Worm (Caenorhabditis elegans) whole organism, L4/young adult: ENCODE data around the gene R05C11.4.
"Not testable (repeated sequence)": the region's sequence is repeated elsewhere in the genome, so short reads cannot be mapped to it uniquely, and the experiment has no call there.

Source experiments
- W03F9.2 ChIP-seq: fragments of 150-350 bp; optimal IDR thresholded peaks from 2 replicates; lab custom pipeline; 2014; ENCODE audit warnings: missing biosample characterization, missing genetic modification characterization
- dao-5 ChIP-seq: sonication (generic microtip); optimal IDR thresholded peaks from 2 replicates; lab custom pipeline; 2016; ENCODE audit warnings: missing genotype, missing genetic modification characterization, moderate library complexity, missing compliant biosample characterization
- him-1 ChIP-seq: sonication (generic microtip); optimal IDR thresholded peaks from 2 replicates; lab custom pipeline; 2016; ENCODE audit warnings: missing genotype, missing genetic modification reagents, missing genetic modification characterization, missing compliant biosample characterization

The R05C11.4 gene

ce11 chrIV:2051195-2051594, at the start of gene R05C11.4:
Gene R05C11.4 (plus strand): TSS chrIV:2051495.
- TF ChIP-seq him-1; W03F9.2 (tag; lab: Kevin White, UChicago); dao-5 (tag; lab: Kevin White, UChicago): not testable (repeated sequence)

ce11 chrIV:2002290-2002689, 49.0 kb upstream of the R05C11.4 start:
- TF ChIP-seq W03F9.2 (tag; lab: Kevin White, UChicago) (no peak), him-1 (no peak), dao-5 (tag; lab: Kevin White, UChicago) (no peak)

ce11 chrIV:2008920-2009319, 42.4 kb upstream of the R05C11.4 start:
- TF ChIP-seq dao-5 (tag; lab: Kevin White, UChicago) (no peak), W03F9.2 (tag; lab: Kevin White, UChicago) (no peak), him-1 (no peak)

ce11 chrIV:2032946-2033411, 18.3 kb upstream of the R05C11.4 start, which contains the start of gene cpsf-1:
Gene cpsf-1 (minus strand): TSS chrIV:2032996.
- no peak for TF ChIP-seq dao-5 (tag; lab: Kevin White, UChicago)
- peak; percentile 51 for TF ChIP-seq W03F9.2 (tag; lab: Kevin White, UChicago)

- TF ChIP-seq dao-5 (tag; lab: Kevin White, UChicago) (no peak), W03F9.2 (tag; lab: Kevin White, UChicago) (no peak), him-1 (no peak)
Observed at ce11 chrIV:2036974-2037373, 14.3 kb upstream of the R05C11.4 start, which contains the start of the genes Y76B12C.9 and cng-2. Gene Y76B12C.9 (minus strand): TSS chrIV:2037074. Gene cng-2 (plus strand): TSS chrIV:2037191.

ce11 chrIV:2037497-2037896, 13.8 kb upstream of the R05C11.4 start:
- TF ChIP-seq dao-5 (tag; lab: Kevin White, UChicago): no peak
- TF ChIP-seq W03F9.2 (tag; lab: Kevin White, UChicago): no peak
- TF ChIP-seq him-1: no peak

- TF ChIP-seq W03F9.2 (tag; lab: Kevin White, UChicago) (no peak), dao-5 (tag; lab: Kevin White, UChicago) (no peak), him-1 (peak; percentile 59)
Observed at ce11 chrIV:2048839-2049238, 2.5 kb upstream of the R05C11.4 start.

ce11 chrIV:2052337-2052736, 1.0 kb downstream of the R05C11.4 start:
- TF ChIP-seq dao-5 (tag; lab: Kevin White, UChicago): no peak
- no peak for TF ChIP-seq W03F9.2 (tag; lab: Kevin White, UChicago)
- peak; percentile 33 for TF ChIP-seq him-1

- TF ChIP-seq dao-5 (tag; lab: Kevin White, UChicago) (no peak), him-1 (peak; percentile 34), W03F9.2 (tag; lab: Kevin White, UChicago) (no peak)
Observed at ce11 chrIV:2053591-2053990, 2.3 kb downstream of the R05C11.4 start.

- no peak for TF ChIP-seq him-1
- TF ChIP-seq dao-5 (tag; lab: Kevin White, UChicago): no peak
- no peak for TF ChIP-seq W03F9.2 (tag; lab: Kevin White, UChicago)
Observed at ce11 chrIV:2057462-2057861, 6.2 kb downstream of the R05C11.4 start.

- TF ChIP-seq W03F9.2 (tag; lab: Kevin White, UChicago): no peak
- TF ChIP-seq him-1: no peak
- TF ChIP-seq dao-5 (tag; lab: Kevin White, UChicago): no peak
Observed at ce11 chrIV:2059011-2059410, 7.7 kb downstream of the R05C11.4 start, which contains the start of gene R05C11.2. Gene R05C11.2 (minus strand): TSS chrIV:2059111.

ce11 chrIV:2065895-2066294, 14.6 kb downstream of the R05C11.4 start, which contains the start of gene arrd-26:
Gene arrd-26 (plus strand): TSS chrIV:2066195.
- TF ChIP-seq dao-5 (tag; lab: Kevin White, UChicago) (no peak), W03F9.2 (tag; lab: Kevin White, UChicago) (no peak), him-1 (no peak)

ce11 chrIV:2077159-2077835, 26.0 kb downstream of the R05C11.4 start:
- TF ChIP-seq W03F9.2 (tag; lab: Kevin White, UChicago) (no peak), dao-5 (tag; lab: Kevin White, UChicago) (no peak), him-1 (no peak)

ce11 chrIV:2080340-2080739, 29.0 kb downstream of the R05C11.4 start:
- TF ChIP-seq dao-5 (tag; lab: Kevin White, UChicago): no peak
- TF ChIP-seq W03F9.2 (tag; lab: Kevin White, UChicago): no peak
- no peak for TF ChIP-seq him-1
